Fruit fly (Drosophila melanogaster) whole organism, prepupa: Measurements from ENCODE around the gene Sol1.

ENCODE experiments used
- Blimp-1 ChIP-seq: fragments of 200-800 bp; sonication (Bioruptor generic); optimal IDR thresholded peaks from 3 replicates; lab custom pipeline; 2017; ENCODE audit warnings: missing biosample characterization, missing genetic modification characterization, mild to moderate bottlenecking, moderate library complexity, missing genetic modification reagents
- CG11294 ChIP-seq: fragments of 200-800 bp; sonication (Bioruptor generic); IDR thresholded peaks from 2 replicates; pipeline ENCODE4 v1.3.6; 2022; ENCODE audit warnings: missing biosample characterization, missing genetic modification characterization
- CG11902 ChIP-seq: fragments of 200-800 bp; sonication (Bioruptor generic); optimal IDR thresholded peaks from 3 replicates; lab custom pipeline; 2016; ENCODE audit warnings: missing biosample characterization, missing genetic modification characterization
- CG16779 ChIP-seq: fragments of 200-800 bp; sonication (Bioruptor generic); optimal IDR thresholded peaks from 3 replicates; lab custom pipeline; 2017; ENCODE audit warnings: missing biosample characterization, mild to moderate bottlenecking, missing genetic modification characterization
- CG3032 ChIP-seq: fragments of 200-800 bp; optimal IDR thresholded peaks from 2 replicates; lab custom pipeline; 2019; ENCODE audit warnings: missing biosample characterization, mild to moderate bottlenecking, missing genetic modification characterization, moderate library complexity
- CG32006 ChIP-seq: fragments of 200-800 bp; sonication (Bioruptor generic); optimal IDR thresholded peaks from 3 replicates; lab custom pipeline; 2017; ENCODE audit warnings: missing biosample characterization, mild to moderate bottlenecking, missing genetic modification characterization
- CG3919 ChIP-seq: fragments of 200-800 bp; sonication (Bioruptor generic); optimal IDR thresholded peaks from 3 replicates; lab custom pipeline; 2016; ENCODE audit warnings: missing biosample characterization, missing genetic modification characterization
- CG6808 ChIP-seq: fragments of 200-800 bp; sonication (Bioruptor generic); optimal IDR thresholded peaks from 3 replicates; lab custom pipeline; 2017; ENCODE audit warnings: missing biosample characterization, missing genetic modification characterization, mild to moderate bottlenecking, moderate library complexity, missing genetic modification reagents
- CG6854 ChIP-seq: fragments of 200-800 bp; sonication (Bioruptor generic); optimal IDR thresholded peaks from 2 replicates; lab custom pipeline; 2017; ENCODE audit warnings: missing biosample characterization, mild to moderate bottlenecking, missing genetic modification characterization
- CG8119 ChIP-seq: fragments of 200-800 bp; sonication (Bioruptor generic); IDR thresholded peaks from 3 replicates; pipeline ENCODE4 v1.3.6; 2022; ENCODE audit warnings: missing biosample characterization, missing genetic modification characterization
- CG8632 ChIP-seq: fragments of 200-800 bp; sonication (Bioruptor generic); optimal IDR thresholded peaks from 3 replicates; lab custom pipeline; 2016; ENCODE audit warnings: missing biosample characterization, missing genetic modification characterization
- CG9139 ChIP-seq: fragments of 200-800 bp; sonication (Bioruptor generic); optimal IDR thresholded peaks from 3 replicates; lab custom pipeline; 2017; ENCODE audit warnings: missing biosample characterization, mild to moderate bottlenecking, missing genetic modification characterization
- Eip75B ChIP-seq: fragments of 200-800 bp; sonication (Bioruptor generic); optimal IDR thresholded peaks from 3 replicates; lab custom pipeline; 2016; ENCODE audit warnings: missing biosample characterization, missing genetic modification characterization
- Eip78C ChIP-seq: fragments of 200-800 bp; sonication (Bioruptor generic); peaks from one replicate; lab custom pipeline; 2016; ENCODE audit warnings: missing biosample characterization, missing genetic modification characterization
- Eip93F ChIP-seq: fragments of 200-800 bp; sonication (Bioruptor generic); optimal IDR thresholded peaks from 2 replicates; lab custom pipeline; 2016; ENCODE audit warnings: missing biosample characterization, mild to moderate bottlenecking, missing genetic modification characterization
- Ets96B ChIP-seq: fragments of 200-800 bp; optimal IDR thresholded peaks from 2 replicates; lab custom pipeline; 2019; ENCODE audit warnings: missing biosample characterization, mild to moderate bottlenecking, missing genetic modification characterization, moderate library complexity
- Gug ChIP-seq: fragments of 200-800 bp; sonication (Bioruptor generic); IDR thresholded peaks from 2 replicates; pipeline ENCODE4 v1.3.6; 2022; ENCODE audit warnings: missing biosample characterization, missing genetic modification characterization
- Hr39 ChIP-seq: fragments of 200-800 bp; sonication (Bioruptor generic); optimal IDR thresholded peaks from 2 replicates; lab custom pipeline; 2016; ENCODE audit warnings: missing biosample characterization, missing genetic modification characterization
- Lpt ChIP-seq: fragments of 200-800 bp; sonication (Bioruptor generic); optimal IDR thresholded peaks from 3 replicates; lab custom pipeline; 2016; ENCODE audit warnings: missing biosample characterization, missing genetic modification characterization
- OdsH ChIP-seq: fragments of 200-800 bp; sonication (Bioruptor generic); optimal IDR thresholded peaks from 3 replicates; lab custom pipeline; 2016; ENCODE audit warnings: missing biosample characterization, missing genetic modification characterization
- Smox ChIP-seq: fragments of 200-800 bp; sonication (Bioruptor generic); optimal IDR thresholded peaks from 3 replicates; lab custom pipeline; 2016; ENCODE audit warnings: missing biosample characterization, missing genetic modification characterization
- Sox14 ChIP-seq: fragments of 200-800 bp; sonication (Bioruptor generic); optimal IDR thresholded peaks from 3 replicates; lab custom pipeline; 2016; ENCODE audit warnings: missing biosample characterization, missing genetic modification characterization
- Sox15 ChIP-seq: fragments of 200-800 bp; sonication (Bioruptor generic); optimal IDR thresholded peaks from 3 replicates; lab custom pipeline; 2016; ENCODE audit warnings: missing biosample characterization, missing genetic modification characterization
- dac ChIP-seq: fragments of 200-800 bp; sonication (Bioruptor generic); optimal IDR thresholded peaks from 2 replicates; lab custom pipeline; 2017; ENCODE audit warnings: missing biosample characterization, mild to moderate bottlenecking, missing genetic modification characterization
- eg ChIP-seq: fragments of 200-800 bp; sonication (Bioruptor generic); IDR thresholded peaks from 3 replicates; pipeline ENCODE4 v1.3.6; 2022; ENCODE audit warnings: missing biosample characterization, missing genetic modification characterization
- fd85E ChIP-seq: fragments of 200-800 bp; sonication (Bioruptor generic); optimal IDR thresholded peaks from 3 replicates; lab custom pipeline; 2016; ENCODE audit warnings: missing biosample characterization, missing genetic modification characterization
- fkh ChIP-seq: fragments of 200-800 bp; sonication (Bioruptor generic); optimal IDR thresholded peaks from 3 replicates; lab custom pipeline; 2017; ENCODE audit warnings: missing biosample characterization, mild to moderate bottlenecking, missing genetic modification characterization, moderate library complexity
- pdm3 ChIP-seq: fragments of 200-800 bp; sonication (Bioruptor generic); optimal IDR thresholded peaks from 3 replicates; lab custom pipeline; 2016; ENCODE audit warnings: missing biosample characterization, missing genetic modification characterization
- spab ChIP-seq: fragments of 200-800 bp; sonication (Bioruptor generic); optimal IDR thresholded peaks from 2 replicates; lab custom pipeline; 2017; ENCODE audit warnings: missing biosample characterization, mild to moderate bottlenecking, missing genetic modification characterization, missing genetic modification reagents
- svp ChIP-seq: fragments of 200-800 bp; sonication (Bioruptor generic); peaks from one replicate; lab custom pipeline; 2016; ENCODE audit warnings: missing biosample characterization, missing genetic modification characterization
- vri ChIP-seq: fragments of 200-800 bp; sonication (Bioruptor generic); optimal IDR thresholded peaks from 3 replicates; lab custom pipeline; 2016; ENCODE audit warnings: missing biosample characterization, mild to moderate bottlenecking, missing genetic modification characterization

Sol1 gene

dm6 chr3R:12442601-12443533 is 56.8 kb downstream of the Sol1 start (continued):
- peak; percentile 42 for TF ChIP-seq CG6854
- peak; percentile 60; the same call in 1 of the 3 replicates for TF ChIP-seq eg
- peak; percentile 70 for TF ChIP-seq pdm3
- no peak for TF ChIP-seq Sox15 (GFP tag; lab: Kevin White, UChicago)
- peak; percentile 39; the same call in 2 of the 3 replicates for TF ChIP-seq CG8119 (GFP tag; lab: Robert Waterston, UW)
- peak; percentile 17 for TF ChIP-seq Smox (GFP tag; lab: Kevin White, UChicago)
- TF ChIP-seq CG3032, result peak; percentile 29
- no peak for TF ChIP-seq Eip93F (GFP tag; lab: Kevin White, UChicago)
- TF ChIP-seq dac, result peak; percentile 12
- peak; percentile 33 for TF ChIP-seq Lpt (GFP tag; lab: Kevin White, UChicago)
- no peak for TF ChIP-seq CG9139
- peak; percentile 39 for TF ChIP-seq Sox14 (GFP tag; lab: Kevin White, UChicago)
- peak; percentile 54 for TF ChIP-seq OdsH (GFP tag; lab: Kevin White, UChicago)
- no peak for TF ChIP-seq CG11902 (GFP tag; lab: Kevin White, UChicago)
- no peak for TF ChIP-seq fd85E (GFP tag; lab: Kevin White, UChicago)
- TF ChIP-seq CG32006, result peak; percentile 65
- TF ChIP-seq Gug, result peak; percentile 47; the same call in 1 of the 2 replicates
- TF ChIP-seq CG11294 (GFP tag; lab: Robert Waterston, UW), result no peak

dm6 chr3R:12443769-12444168 is 57.7 kb downstream of the Sol1 start:
- TF ChIP-seq CG16779 (tag; lab: Kevin White, UChicago) (no peak), Sox15 (GFP tag; lab: Kevin White, UChicago) (no peak), CG6808 (no peak), Gug (no peak), vri (GFP tag; lab: Kevin White, UChicago) (no peak), CG9139 (no peak), pdm3 (no peak)
- TF ChIP-seq, all 60 proteins: peak for 0

- TF ChIP-seq svp (GFP tag; lab: Kevin White, UChicago) (peak; percentile 95), Eip75B (no peak)
Measured at dm6 chr3R:12445468-12445867, 59.4 kb downstream of the Sol1 start.

dm6 chr3R:12447353-12447752 is 61.3 kb downstream of the Sol1 start, which contains the start of gene vrs:
TSS of gene vrs (plus strand) at chr3R:12447653.
- no peak for TF ChIP-seq CG8632
- no peak for TF ChIP-seq Hr39 (GFP tag; lab: Kevin White, UChicago)
- TF ChIP-seq spab (GFP tag; lab: Kevin White, UChicago), result no peak
- TF ChIP-seq CG16779 (tag; lab: Kevin White, UChicago), result no peak
- TF ChIP-seq CG11294 (GFP tag; lab: Robert Waterston, UW), result no peak

dm6 chr3R:12448344-12448743 is 62.3 kb downstream of the Sol1 start:
- TF ChIP-seq Eip78C (GFP tag; lab: Kevin White, UChicago), result no peak
- no peak for TF ChIP-seq Ets96B (tag; lab: Kevin White, UChicago)
- no peak for TF ChIP-seq CG3919 (GFP tag; lab: Kevin White, UChicago)
- no peak for TF ChIP-seq Blimp-1 (GFP tag; lab: Kevin White, UChicago)
- no peak for TF ChIP-seq fkh (GFP tag; lab: Kevin White, UChicago)
- TF ChIP-seq CG11902 (GFP tag; lab: Kevin White, UChicago), result no peak
- TF ChIP-seq eg, result no peak
- no peak for TF ChIP-seq Lpt (GFP tag; lab: Kevin White, UChicago)
- TF ChIP-seq Sox15 (GFP tag; lab: Kevin White, UChicago), result no peak
